Worm (Caenorhabditis elegans): ENCODE results near the gene Y56A3A.7.

DNA sequence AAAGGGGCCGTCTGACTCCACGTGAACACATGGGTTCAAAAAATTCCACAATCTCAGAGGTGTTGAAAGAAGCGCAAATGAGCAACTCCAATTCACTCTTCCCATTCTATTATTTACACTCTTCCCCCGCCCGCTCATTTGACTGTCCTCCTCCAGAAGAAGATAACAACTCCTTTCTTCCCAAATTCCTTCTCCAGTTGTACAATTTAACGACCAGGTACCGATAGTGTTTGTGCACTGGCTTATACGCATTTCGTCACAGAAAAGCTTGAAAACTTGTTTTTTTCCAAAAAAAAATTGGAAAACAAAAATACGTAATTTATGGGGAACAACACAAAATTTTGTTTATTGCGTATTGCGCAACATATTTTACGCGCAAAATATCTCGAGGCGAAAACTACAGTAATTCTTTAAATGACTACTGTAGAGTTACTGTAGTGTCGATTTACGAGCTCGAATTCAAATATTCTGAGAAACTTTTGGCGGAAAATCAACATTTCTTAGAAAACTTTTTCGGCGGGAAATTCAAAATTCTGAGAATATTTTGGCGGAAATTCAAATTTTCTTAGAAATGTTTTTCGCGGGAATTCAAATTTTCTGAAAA is 2.6 kb upstream of the Y56A3A.7 start:
- TF ChIP-seq lir-3 (tag; optimal IDR thresholded peaks at IDR 0.05), result no peak
- TF ChIP-seq lsy-2 (tag; optimal IDR thresholded peaks at IDR 0.05), result no peak
- no peak for TF ChIP-seq skn-1 (tag; optimal IDR thresholded peaks at IDR 0.05)
- no peak for TF ChIP-seq nhr-77 (tag; optimal IDR thresholded peaks at IDR 0.05)
- TF ChIP-seq nhr-11 (tag; optimal IDR thresholded peaks at IDR 0.05), result no peak
- no peak for TF ChIP-seq nhr-41 (GFP tag; IDR thresholded peaks at IDR 0.05)
